Fruit fly (Drosophila melanogaster) whole organism, embryonic: ENCODE results near the gene CG16853.
A peak's percentile ranks its signal among the peaks of the same experiment; 100 is the strongest.

Experiments used
- CG10147 ChIP-seq: fragments of 200-800 bp; sonication (Bioruptor generic); optimal IDR thresholded peaks from 2 replicates; lab custom pipeline; 2019; ENCODE audit warnings: missing biosample characterization, mild to moderate bottlenecking, missing genetic modification characterization, moderate library complexity
- CG10366 ChIP-seq: fragments of 200-800 bp; sonication (Bioruptor generic); IDR thresholded peaks from 2 replicates; pipeline ENCODE4 v1.3.6; 2022; ENCODE audit warnings: missing biosample characterization, missing genetic modification characterization
- CG10431 ChIP-seq: fragments of 200-800 bp; sonication (Bioruptor generic); optimal IDR thresholded peaks from 3 replicates; lab custom pipeline; 2018; ENCODE audit warnings: missing biosample characterization, mild to moderate bottlenecking, missing genetic modification characterization
- CG11085 ChIP-seq: fragments of 200-800 bp; sonication (Bioruptor generic); IDR thresholded peaks from 2 replicates; pipeline ENCODE4 v1.3.6; 2022; ENCODE audit warnings: missing biosample characterization, missing genetic modification characterization
- CG13424 ChIP-seq: fragments of 200-800 bp; sonication (Bioruptor generic); optimal IDR thresholded peaks from 2 replicates; lab custom pipeline; 2019; ENCODE audit warnings: missing biosample characterization, mild to moderate bottlenecking, missing genetic modification characterization, moderate library complexity
- CG16815 ChIP-seq: fragments of 200-800 bp; sonication (Bioruptor generic); optimal IDR thresholded peaks from 3 replicates; lab custom pipeline; 2017; ENCODE audit warnings: missing biosample characterization, mild to moderate bottlenecking, missing genetic modification characterization
- CG17829 ChIP-seq: fragments of 200-800 bp; optimal IDR thresholded peaks from 2 replicates; lab custom pipeline; 2019; ENCODE audit warnings: missing biosample characterization, mild to moderate bottlenecking, missing genetic modification characterization, moderate library complexity
- CG18011 ChIP-seq: fragments of 200-800 bp; sonication (Bioruptor generic); optimal IDR thresholded peaks from 2 replicates; lab custom pipeline; 2017; ENCODE audit warnings: missing biosample characterization, missing genetic modification characterization, mild to moderate bottlenecking, moderate library complexity, missing genotype
- CG2889 ChIP-seq: fragments of 200-800 bp; sonication (Bioruptor generic); IDR thresholded peaks from 3 replicates; pipeline ENCODE4 v1.3.6; 2022; ENCODE audit warnings: missing biosample characterization, missing genetic modification characterization
- CG3281 ChIP-seq: fragments of 200-800 bp; sonication (Bioruptor generic); optimal IDR thresholded peaks from 3 replicates; lab custom pipeline; 2017; ENCODE audit warnings: missing biosample characterization, mild to moderate bottlenecking, missing genetic modification characterization
- CG3726 ChIP-seq: fragments of 200-800 bp; sonication (Bioruptor generic); IDR thresholded peaks from 3 replicates; pipeline ENCODE4, ENCODE4 v1.3.6; 2022; ENCODE audit warnings: missing biosample characterization, missing genetic modification characterization
- CG3847 ChIP-seq: fragments of 200-800 bp; sonication (Bioruptor generic); IDR thresholded peaks from 2 replicates; pipeline ENCODE4 v1.3.6; 2022; ENCODE audit warnings: missing biosample characterization, missing genetic modification characterization
- CG42726 ChIP-seq: fragments of 200-800 bp; sonication (Bioruptor generic); IDR thresholded peaks from 2 replicates; pipeline ENCODE4 v1.3.6; 2022; ENCODE audit warnings: missing biosample characterization, missing genetic modification characterization; ENCODE audit not compliant: partially characterized antibody
- CG4820 ChIP-seq: fragments of 200-800 bp; sonication (Bioruptor generic); optimal IDR thresholded peaks from 3 replicates; lab custom pipeline; 2016; ENCODE audit warnings: missing biosample characterization, missing genetic modification characterization
- CG4854 ChIP-seq: fragments of 200-800 bp; sonication (Bioruptor generic); optimal IDR thresholded peaks from 2 replicates; lab custom pipeline; 2016; ENCODE audit warnings: missing biosample characterization, missing genetic modification characterization, inconsistent platforms
- CG6683 ChIP-seq: fragments of 200-800 bp; sonication (Bioruptor generic); optimal IDR thresholded peaks from 2 replicates; lab custom pipeline; 2017; ENCODE audit warnings: missing biosample characterization, mild to moderate bottlenecking, missing genetic modification characterization, missing genetic modification reagents
- CG8359 ChIP-seq: fragments of 200-800 bp; sonication (Bioruptor generic); optimal IDR thresholded peaks from 2 replicates; lab custom pipeline; 2017; ENCODE audit warnings: missing biosample characterization, mild to moderate bottlenecking, missing genetic modification characterization, borderline replicate concordance
- Camta ChIP-seq: fragments of 200-800 bp; sonication (Bioruptor generic); optimal IDR thresholded peaks from 2 replicates; lab custom pipeline; 2016; ENCODE audit warnings: missing biosample characterization, missing genetic modification characterization
- Doc2 ChIP-seq: fragments of 200-800 bp; sonication (Bioruptor generic); IDR thresholded peaks from 2 replicates; pipeline ENCODE4 v1.3.6; 2022; ENCODE audit warnings: missing biosample characterization, missing genetic modification characterization
- Drgx ChIP-seq: fragments of 200-800 bp; sonication (Bioruptor generic); IDR thresholded peaks from 2 replicates; pipeline ENCODE4 v1.3.6; 2022; ENCODE audit warnings: missing biosample characterization, missing genetic modification characterization
- E2f2 ChIP-seq: fragments of 200-800 bp; sonication (Bioruptor generic); IDR thresholded peaks from 2 replicates; pipeline ENCODE4 v1.3.6; 2022; ENCODE audit warnings: missing biosample characterization, missing genetic modification characterization
- Gsc ChIP-seq: fragments of 200-800 bp; sonication (Bioruptor generic); IDR thresholded peaks from 2 replicates; pipeline ENCODE4 v1.3.6; 2022; ENCODE audit warnings: missing biosample characterization, missing genetic modification characterization
- HLHmδ ChIP-seq: fragments of 200-800 bp; sonication (Bioruptor generic); optimal IDR thresholded peaks from 2 replicates; lab custom pipeline; 2018; ENCODE audit warnings: missing biosample characterization, mild to moderate bottlenecking, missing genetic modification characterization, moderate library complexity
- HmgZ ChIP-seq: fragments of 200-800 bp; sonication (Bioruptor generic); optimal IDR thresholded peaks from 2 replicates; lab custom pipeline; 2018; ENCODE audit warnings: missing biosample characterization, mild to moderate bottlenecking, missing genetic modification characterization
- MTF-1 ChIP-seq: fragments of 200-800 bp; sonication (Bioruptor generic); optimal IDR thresholded peaks from 2 replicates; lab custom pipeline; 2018; ENCODE audit warnings: missing biosample characterization, mild to moderate bottlenecking, missing genetic modification characterization, borderline replicate concordance
- Max ChIP-seq: fragments of 200-800 bp; sonication (Bioruptor generic); optimal IDR thresholded peaks from 2 replicates; lab custom pipeline; 2016; ENCODE audit warnings: missing biosample characterization, mild to moderate bottlenecking, missing genetic modification characterization
- NfI ChIP-seq: fragments of 200-800 bp; sonication (Bioruptor generic); optimal IDR thresholded peaks from 3 replicates; lab custom pipeline; 2018; ENCODE audit warnings: missing biosample characterization, mild to moderate bottlenecking, missing genetic modification characterization, moderate library complexity
- Optix ChIP-seq: fragments of 200-800 bp; sonication (Bioruptor generic); IDR thresholded peaks from 3 replicates; pipeline ENCODE4 v1.3.6; 2022; ENCODE audit warnings: missing biosample characterization, missing genetic modification characterization
- Pdp1 ChIP-seq, 2 experiments: fragments of 200-800 bp; sonication (Bioruptor generic); optimal IDR thresholded peaks; 3 replicates each; lab custom pipeline; 2016; ENCODE audit warnings: missing biosample characterization in 2 of 2, missing genetic modification characterization in 2 of 2, mild to moderate bottlenecking in 1 of 2, moderate library complexity in 1 of 2
- Xbp1 ChIP-seq: fragments of 200-800 bp; sonication (Bioruptor generic); optimal IDR thresholded peaks from 3 replicates; lab custom pipeline; 2016; ENCODE audit warnings: missing biosample characterization, mild to moderate bottlenecking, missing genetic modification characterization
- amos ChIP-seq: fragments of 200-800 bp; sonication (Bioruptor generic); IDR thresholded peaks from 2 replicates; pipeline ENCODE4 v1.3.6; 2022; ENCODE audit warnings: missing biosample characterization, missing genetic modification characterization; ENCODE audit not compliant: partially characterized antibody
- ap ChIP-seq: fragments of 200-800 bp; sonication (Bioruptor generic); IDR thresholded peaks from 2 replicates; pipeline ENCODE4 v1.3.6; 2022; ENCODE audit warnings: missing biosample characterization, missing genetic modification characterization
- bcd ChIP-seq: fragments of 200-800 bp; sonication (Bioruptor generic); optimal IDR thresholded peaks from 2 replicates; lab custom pipeline; 2017; ENCODE audit warnings: missing biosample characterization, mild to moderate bottlenecking, missing genetic modification characterization
- bigmax ChIP-seq: fragments of 200-800 bp; sonication (Bioruptor generic); optimal IDR thresholded peaks from 2 replicates; lab custom pipeline; 2018; ENCODE audit warnings: missing biosample characterization, mild to moderate bottlenecking, missing genetic modification characterization
- ci ChIP-seq: fragments of 200-800 bp; sonication (Bioruptor generic); IDR thresholded peaks from 3 replicates; pipeline ENCODE4 v1.3.6; 2022; ENCODE audit warnings: missing biosample characterization, missing genetic modification characterization
- fd96Cb ChIP-seq: fragments of 200-800 bp; sonication (Bioruptor generic); optimal IDR thresholded peaks from 2 replicates; lab custom pipeline; 2018; ENCODE audit warnings: missing biosample characterization, mild to moderate bottlenecking, missing genetic modification characterization, moderate library complexity
- gsb ChIP-seq: fragments of 200-800 bp; sonication (Bioruptor generic); IDR thresholded peaks from 2 replicates; pipeline ENCODE4 v1.3.6; 2022; ENCODE audit warnings: missing biosample characterization, missing genetic modification characterization
- insv ChIP-seq, 2 experiments: fragments of 200-800 bp; sonication (Bioruptor generic); optimal IDR thresholded peaks; 3 replicates each; lab custom pipeline; 2016 to 2018; ENCODE audit warnings: missing biosample characterization in 2 of 2, missing genetic modification characterization in 2 of 2
- inv ChIP-seq: fragments of 200-800 bp; sonication (Bioruptor generic); IDR thresholded peaks from 2 replicates; pipeline ENCODE4 v1.3.6; 2022; ENCODE audit warnings: missing biosample characterization, missing genetic modification characterization; ENCODE audit not compliant: partially characterized antibody
- knrl ChIP-seq: fragments of 200-800 bp; sonication (Bioruptor generic); IDR thresholded peaks from 3 replicates; pipeline ENCODE4 v1.3.6; 2022; ENCODE audit warnings: missing biosample characterization, missing genetic modification characterization; ENCODE audit not compliant: partially characterized antibody
- lab ChIP-seq: fragments of 200-800 bp; sonication (Bioruptor generic); optimal IDR thresholded peaks from 3 replicates; lab custom pipeline; 2017; ENCODE audit warnings: missing biosample characterization, missing genetic modification characterization, mild to moderate bottlenecking, moderate library complexity, missing genetic modification reagents
- pfk ChIP-seq: fragments of 200-800 bp; sonication (Bioruptor generic); optimal IDR thresholded peaks from 2 replicates; lab custom pipeline; 2018; ENCODE audit warnings: missing biosample characterization, mild to moderate bottlenecking, missing genetic modification characterization, moderate library complexity
- pita ChIP-seq: fragments of 200-800 bp; sonication (Bioruptor generic); optimal IDR thresholded peaks from 2 replicates; lab custom pipeline; 2017; ENCODE audit warnings: missing biosample characterization, mild to moderate bottlenecking, missing genetic modification characterization
- pros ChIP-seq: fragments of 200-800 bp; sonication (Bioruptor generic); optimal IDR thresholded peaks from 3 replicates; lab custom pipeline; 2019; ENCODE audit warnings: missing biosample characterization, mild to moderate bottlenecking, missing genetic modification characterization, moderate library complexity
- so ChIP-seq: fragments of 200-800 bp; sonication (Bioruptor generic); IDR thresholded peaks from 3 replicates; pipeline ENCODE4 v1.3.6; 2022; ENCODE audit warnings: missing biosample characterization, missing genetic modification characterization
- tin ChIP-seq: fragments of 200-800 bp; sonication (Bioruptor generic); optimal IDR thresholded peaks from 3 replicates; lab custom pipeline; 2016; ENCODE audit warnings: missing biosample characterization, missing genetic modification characterization
- z ChIP-seq: fragments of 200-800 bp; sonication (Bioruptor generic); IDR thresholded peaks from 3 replicates; pipeline ENCODE4 v1.3.6; 2022; ENCODE audit warnings: missing biosample characterization, missing genetic modification characterization

CG16853 gene

DNA sequence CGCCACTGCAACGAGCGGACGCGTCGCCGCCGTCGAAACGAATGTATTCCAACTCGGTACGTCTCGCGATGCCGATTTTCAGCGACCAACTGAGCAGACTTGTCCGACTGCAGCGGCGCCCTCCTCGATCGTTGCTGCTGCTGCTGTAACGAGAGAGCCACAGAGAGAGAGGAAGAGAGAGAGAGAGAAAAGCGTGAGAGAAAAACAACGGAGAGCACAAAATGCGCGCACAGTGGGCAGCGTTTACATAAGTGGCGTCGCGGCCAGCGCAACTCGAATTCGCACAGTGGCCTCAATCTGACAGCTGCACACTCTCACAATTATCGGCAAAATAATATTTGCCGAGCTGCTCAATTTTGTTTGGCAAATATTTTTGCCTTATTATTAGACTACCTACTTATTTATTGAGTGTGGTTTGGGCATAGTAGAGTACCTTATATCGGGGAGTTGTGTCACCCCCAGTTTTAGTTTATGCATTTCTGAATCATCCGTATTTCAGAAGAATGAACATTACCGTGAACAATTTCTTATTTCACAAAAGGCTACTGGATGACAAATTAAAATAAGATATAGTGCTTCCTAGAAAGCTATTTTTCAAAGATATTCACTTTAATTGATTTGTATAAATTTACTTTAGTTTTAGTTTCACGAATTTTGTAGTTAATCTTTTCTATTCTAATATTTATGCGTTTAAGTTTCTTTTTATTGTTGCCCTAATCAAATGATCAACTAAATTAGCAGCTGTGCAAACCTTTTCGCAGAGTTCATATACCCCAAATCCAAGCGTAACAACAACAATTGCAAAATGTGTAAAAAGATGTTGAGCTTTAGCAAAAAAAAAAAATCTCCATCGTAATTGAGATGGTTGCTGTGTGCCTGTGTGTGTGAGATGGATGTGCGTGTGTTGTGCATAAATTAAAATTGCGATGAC is 28.5 kb upstream of the CG16853 start (continued):
- TF ChIP-seq CG6683 (peak; percentile 28), pros (GFP tag; lab: Kevin White, UChicago) (no peak), knrl (no peak), CG2889 (GFP tag; lab: Robert Waterston, UW) (peak; percentile 57; the same call in 2 of the 3 replicates), so (GFP tag; lab: Robert Waterston, UW) (no peak; the same call in 2 of the 3 replicates), HmgZ (tag; lab: Kevin White, UChicago) (peak; percentile 21), Max (GFP tag; lab: Kevin White, UChicago) (peak; percentile 50), ci (GFP tag; lab: Robert Waterston, UW) (peak; percentile 84), z (GFP tag; lab: Robert Waterston, UW) (peak; percentile 18; the same call in 1 of the 3 replicates), Optix (GFP tag; lab: Robert Waterston, UW) (peak; percentile 60; the same call in 2 of the 3 replicates), inv (GFP tag; lab: Robert Waterston, UW) (no peak), CG42726 (GFP tag; lab: Robert Waterston, UW) (no peak), Xbp1 (GFP tag; lab: Kevin White, UChicago) (peak; percentile 70), pfk (no peak), bcd (GFP tag; lab: Kevin White, UChicago) (peak; percentile 74), CG3726 (GFP tag; lab: Robert Waterston, UW) (peak; percentile 70; the same call in 2 of the 3 replicates), CG17829 (tag; lab: Kevin White, UChicago) (peak; percentile 62), Doc2 (peak; percentile 34; the same call in 1 of the 2 replicates), bigmax (GFP tag; lab: Kevin White, UChicago) (no peak), Gsc (peak; percentile 41), tin (GFP tag; lab: Kevin White, UChicago) (peak; percentile 58), Drgx (GFP tag; lab: Robert Waterston, UW) (peak; percentile 56), MTF-1 (GFP tag; lab: Kevin White, UChicago) (peak; percentile 35), CG13424 (tag; lab: Kevin White, UChicago) (peak; percentile 49), ap (GFP tag; lab: Robert Waterston, UW) (peak; percentile 64), CG4854 (GFP tag; lab: Kevin White, UChicago) (no peak), HLHmδ (GFP tag; lab: Kevin White, UChicago) (peak; percentile 86), CG3281 (GFP tag; lab: Kevin White, UChicago) (peak; percentile 70), CG18011 (GFP tag; lab: Kevin White, UChicago) (no peak), fd96Cb (peak; percentile 45), amos (peak; percentile 11; the same call in 1 of the 2 replicates), CG11085 (GFP tag; lab: Robert Waterston, UW) (peak; percentile 66), CG10431 (GFP tag; lab: Kevin White, UChicago) (no peak), E2f2 (GFP tag; lab: Robert Waterston, UW) (no peak), CG10147 (GFP tag; lab: Kevin White, UChicago) (peak; percentile 14), Pdp1 (GFP tag; optimal IDR thresholded peaks at IDR 0.05; lab: Kevin White, UChicago) (peak; percentile 66 to 96), CG10366 (GFP tag; lab: Robert Waterston, UW) (peak; percentile 66), NfI (GFP tag; lab: Kevin White, UChicago) (peak; percentile 63), CG4820 (GFP tag; lab: Kevin White, UChicago) (peak; percentile 49), Camta (GFP tag; lab: Kevin White, UChicago) (peak; percentile 33), CG16815 (GFP tag; lab: Kevin White, UChicago) (peak; percentile 61), CG8359 (GFP tag; lab: Kevin White, UChicago) (no peak), lab (peak; percentile 69), pita (GFP tag; lab: Kevin White, UChicago) (no peak), gsb (GFP tag; lab: Robert Waterston, UW) (peak; percentile 42), insv (GFP tag; optimal IDR thresholded peaks at IDR 0.05; lab: Kevin White, UChicago) (no peak), CG3847 (peak; percentile 74)
